Worm (Caenorhabditis elegans): ENCODE results near the gene idpp-6.

idpp-6 gene

DNA sequence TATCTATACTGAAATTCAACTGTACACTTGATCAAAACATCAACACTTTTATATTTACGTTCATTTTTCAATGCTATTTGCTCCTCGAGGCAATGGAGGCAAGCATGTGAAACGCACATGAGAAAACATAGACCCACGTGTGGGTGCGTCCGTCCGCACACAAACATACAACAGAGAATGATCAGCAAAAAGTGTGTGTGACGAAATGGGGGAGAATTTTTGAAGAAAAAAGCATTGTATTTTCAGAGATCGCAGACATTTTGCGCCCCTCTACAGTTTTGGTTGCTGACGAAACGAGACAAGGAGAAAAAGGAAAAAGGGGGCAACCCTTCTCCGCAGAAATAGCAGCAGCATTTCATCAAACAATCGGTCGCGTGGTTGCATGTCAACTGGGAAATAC, 32.8 kb upstream of the idpp-6 start:
- no peak for TF ChIP-seq ets-7 (tag; optimal IDR thresholded peaks at IDR 0.05)
- TF ChIP-seq pes-1 (GFP tag; IDR thresholded peaks at IDR 0.05): no peak
- TF ChIP-seq tra-4 (tag; optimal IDR thresholded peaks at IDR 0.05): no peak
- no peak for TF ChIP-seq hnd-1 (tag; optimal IDR thresholded peaks at IDR 0.05)
- no peak for TF ChIP-seq ama-1 (optimal IDR thresholded peaks at IDR 0.05)
- no peak for TF ChIP-seq B0310.2 (tag; optimal IDR thresholded peaks at IDR 0.05)
- TF ChIP-seq tbx-11 (GFP tag; IDR thresholded peaks at IDR 0.05): no peak
- no peak for TF ChIP-seq ceh-36 (tag; optimal IDR thresholded peaks at IDR 0.05)

DNA sequence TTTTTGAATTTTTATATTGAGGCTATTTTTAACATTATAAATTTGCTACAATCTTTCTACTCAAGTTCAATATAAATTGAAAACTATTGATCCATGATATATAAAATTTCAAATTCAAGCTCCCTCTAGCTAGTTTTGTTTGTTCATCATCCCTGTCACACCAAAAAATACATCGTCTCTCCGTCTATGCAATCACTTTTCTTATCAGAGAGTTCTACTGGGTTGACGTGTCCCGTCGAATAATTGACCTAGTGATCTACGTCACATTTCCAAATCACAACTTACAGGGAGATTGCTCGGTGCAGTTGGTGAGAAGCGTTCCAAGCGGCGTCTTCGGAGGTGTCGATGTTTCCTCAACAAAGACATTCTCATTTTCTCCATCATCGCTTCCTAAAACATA, 21.7 kb upstream of the idpp-6 start:
- TF ChIP-seq ama-1 (optimal IDR thresholded peaks at IDR 0.05) (no peak), hmg-4 (GFP tag; optimal IDR thresholded peaks at IDR 0.05) (no peak), F13C5.2 (tag; optimal IDR thresholded peaks at IDR 0.05) (no peak), tbx-37 (GFP tag; conservative IDR thresholded peaks at IDR 0.05) (no peak), flt-1 (GFP tag; IDR thresholded peaks at IDR 0.05) (no peak), ets-7 (tag; optimal IDR thresholded peaks at IDR 0.05) (no peak), pes-1 (GFP tag; IDR thresholded peaks at IDR 0.05) (no peak), aly-1 (tag; optimal IDR thresholded peaks at IDR 0.05) (no peak), ceh-36 (tag; optimal IDR thresholded peaks at IDR 0.05) (no peak)

DNA sequence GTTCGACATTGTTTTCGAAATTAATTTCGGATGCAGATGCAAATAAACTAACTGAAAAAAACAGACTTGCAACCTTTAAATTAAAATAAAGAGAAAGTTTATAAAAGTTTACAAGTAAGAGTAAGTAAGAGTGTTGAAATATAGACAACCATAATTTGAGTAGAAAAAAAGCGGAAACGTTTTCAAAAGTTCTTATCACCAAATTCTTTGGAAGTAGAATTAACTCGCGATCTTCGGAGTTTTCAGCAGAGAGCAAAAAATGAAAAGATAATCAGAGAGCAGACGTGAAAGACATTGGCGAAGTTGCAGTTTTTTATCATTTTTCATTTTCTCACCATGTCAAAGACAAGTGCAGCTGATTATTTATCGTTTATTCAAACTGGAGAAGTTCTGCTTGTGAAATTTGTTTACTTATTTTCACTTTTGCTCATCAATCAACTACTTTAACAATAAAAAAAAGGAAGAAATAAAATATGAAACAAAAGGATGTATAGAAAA, 21.2 kb upstream of the idpp-6 start, which contains the start of gene abts-4:
abts-4 (minus strand) TSS at position 51 of the 498 bp plus-strand sequence.
- TF ChIP-seq B0310.2 (tag; optimal IDR thresholded peaks at IDR 0.05) (no peak), F13C5.2 (tag; optimal IDR thresholded peaks at IDR 0.05) (no peak), scrt-1 (GFP tag; IDR thresholded peaks at IDR 0.05) (no peak), ceh-13 (GFP tag; optimal IDR thresholded peaks at IDR 0.05) (no peak), tra-4 (tag; optimal IDR thresholded peaks at IDR 0.05) (no peak), pes-1 (GFP tag; IDR thresholded peaks at IDR 0.05) (no peak), ets-7 (tag; optimal IDR thresholded peaks at IDR 0.05) (no peak), flt-1 (GFP tag; IDR thresholded peaks at IDR 0.05) (no peak), ama-1 (optimal IDR thresholded peaks at IDR 0.05) (no peak), tbx-37 (GFP tag; conservative IDR thresholded peaks at IDR 0.05) (no peak), hnd-1 (tag; optimal IDR thresholded peaks at IDR 0.05) (no peak), hmbx-1 (tag; optimal IDR thresholded peaks at IDR 0.05) (no peak), hmg-4 (GFP tag; optimal IDR thresholded peaks at IDR 0.05) (no peak), sea-1 (GFP tag; conservative IDR thresholded peaks at IDR 0.05) (no peak), tbx-11 (GFP tag; IDR thresholded peaks at IDR 0.05) (no peak), ceh-36 (tag; optimal IDR thresholded peaks at IDR 0.05) (no peak), aly-1 (tag; optimal IDR thresholded peaks at IDR 0.05) (no peak)

DNA sequence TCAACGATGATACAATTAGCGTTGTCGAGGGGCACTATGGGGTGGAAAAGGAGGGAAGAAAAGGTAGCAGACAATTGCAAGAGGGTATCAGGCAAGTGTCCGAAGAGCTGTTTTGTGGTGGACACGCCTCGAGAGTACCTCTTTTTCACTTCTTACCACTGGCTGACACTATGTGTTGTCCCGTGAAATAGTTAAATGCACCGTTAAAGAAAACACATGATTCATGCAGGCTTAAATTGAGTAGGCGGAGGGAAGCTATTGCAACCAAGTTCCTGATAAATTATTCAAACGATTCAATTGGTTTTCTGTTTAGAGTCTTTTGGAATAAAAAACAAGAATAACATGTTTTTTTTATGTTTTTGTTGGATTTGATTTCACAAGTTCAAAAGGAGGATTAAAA, 4.9 kb upstream of the idpp-6 start, which contains the start of gene irk-1:
irk-1 (minus strand) TSS at position 101 of the 400 bp plus-strand sequence.
- TF ChIP-seq ets-7 (tag; optimal IDR thresholded peaks at IDR 0.05): no peak
- TF ChIP-seq aly-1 (tag; optimal IDR thresholded peaks at IDR 0.05): no peak
- no peak for TF ChIP-seq F13C5.2 (tag; optimal IDR thresholded peaks at IDR 0.05)
- no peak for TF ChIP-seq tbx-37 (GFP tag; conservative IDR thresholded peaks at IDR 0.05)

DNA sequence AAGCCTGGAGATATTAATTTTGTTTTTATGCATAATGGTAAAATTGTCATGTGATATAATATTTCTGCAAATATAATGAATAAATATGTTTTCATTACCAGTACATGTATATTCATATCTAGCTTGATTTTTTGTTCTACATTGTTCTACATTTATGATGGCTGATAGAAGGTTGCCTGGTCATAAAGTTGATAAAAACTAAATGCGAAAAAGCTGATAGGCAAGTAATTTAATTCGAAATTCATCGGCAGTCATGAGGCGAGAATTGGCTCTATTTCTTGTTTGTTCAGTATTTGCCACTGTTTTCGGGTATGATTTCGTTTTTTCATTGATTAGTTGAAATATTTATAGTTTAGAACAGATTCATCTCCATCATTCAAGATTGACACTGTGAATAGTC, 1.2 kb downstream of the idpp-6 start, which contains the start of gene bgal-2:
bgal-2 (plus strand) TSS at position 231 of the 400 bp plus-strand sequence.
- TF ChIP-seq tbx-37 (GFP tag; conservative IDR thresholded peaks at IDR 0.05): no peak
- no peak for TF ChIP-seq ceh-36 (tag; optimal IDR thresholded peaks at IDR 0.05)
- TF ChIP-seq F13C5.2 (tag; optimal IDR thresholded peaks at IDR 0.05): no peak
- TF ChIP-seq hmg-4 (GFP tag; optimal IDR thresholded peaks at IDR 0.05): no peak
- TF ChIP-seq ceh-13 (GFP tag; optimal IDR thresholded peaks at IDR 0.05): no peak
- TF ChIP-seq pes-1 (GFP tag; IDR thresholded peaks at IDR 0.05): no peak
- no peak for TF ChIP-seq scrt-1 (GFP tag; IDR thresholded peaks at IDR 0.05)
- no peak for TF ChIP-seq tbx-11 (GFP tag; IDR thresholded peaks at IDR 0.05)

DNA sequence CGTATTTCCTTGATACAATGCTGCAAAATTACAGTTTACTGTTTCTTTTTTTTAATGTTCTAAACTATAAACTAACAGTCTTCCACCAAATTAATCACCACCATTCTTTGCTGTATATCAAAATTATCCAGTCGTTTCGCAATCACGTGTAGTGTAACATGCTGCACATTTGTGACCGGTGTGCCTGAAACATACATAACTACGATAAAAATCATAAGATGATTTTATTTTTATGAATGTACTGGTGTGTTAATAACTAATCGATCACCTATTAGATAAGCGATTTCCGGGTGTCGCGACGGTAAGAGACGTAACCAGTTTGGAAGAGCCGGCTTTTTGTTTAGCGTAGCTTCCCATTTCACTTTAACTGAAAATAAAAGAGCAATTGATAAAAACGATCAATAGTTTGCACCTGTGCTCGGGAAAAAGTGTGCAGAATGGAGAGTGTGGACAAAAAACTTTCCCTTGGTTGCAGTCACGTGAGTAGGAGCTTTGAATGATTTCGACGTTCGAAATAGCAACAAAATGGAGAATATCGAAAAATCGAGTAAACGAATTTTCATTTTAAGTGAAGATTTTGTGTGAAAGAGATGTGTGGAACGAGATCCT, 6.1 kb downstream of the idpp-6 start, which contains the start of gene sgca-1:
sgca-1 (minus strand) TSS at position 584 of the 609 bp plus-strand sequence.
- TF ChIP-seq scrt-1 (GFP tag; IDR thresholded peaks at IDR 0.05): no peak
- no peak for TF ChIP-seq flt-1 (GFP tag; IDR thresholded peaks at IDR 0.05)
- TF ChIP-seq ets-7 (tag; optimal IDR thresholded peaks at IDR 0.05): no peak
- no peak for TF ChIP-seq tbx-37 (GFP tag; conservative IDR thresholded peaks at IDR 0.05)
- no peak for TF ChIP-seq F13C5.2 (tag; optimal IDR thresholded peaks at IDR 0.05)
- TF ChIP-seq ceh-36 (tag; optimal IDR thresholded peaks at IDR 0.05): no peak
- no peak for TF ChIP-seq ceh-13 (GFP tag; optimal IDR thresholded peaks at IDR 0.05)
- no peak for TF ChIP-seq ama-1 (optimal IDR thresholded peaks at IDR 0.05)
- TF ChIP-seq hmg-4 (GFP tag; optimal IDR thresholded peaks at IDR 0.05): no peak
- no peak for TF ChIP-seq tra-4 (tag; optimal IDR thresholded peaks at IDR 0.05)
- TF ChIP-seq hnd-1 (tag; optimal IDR thresholded peaks at IDR 0.05): no peak
- TF ChIP-seq pes-1 (GFP tag; IDR thresholded peaks at IDR 0.05): no peak
- no peak for TF ChIP-seq sea-1 (GFP tag; conservative IDR thresholded peaks at IDR 0.05)

DNA sequence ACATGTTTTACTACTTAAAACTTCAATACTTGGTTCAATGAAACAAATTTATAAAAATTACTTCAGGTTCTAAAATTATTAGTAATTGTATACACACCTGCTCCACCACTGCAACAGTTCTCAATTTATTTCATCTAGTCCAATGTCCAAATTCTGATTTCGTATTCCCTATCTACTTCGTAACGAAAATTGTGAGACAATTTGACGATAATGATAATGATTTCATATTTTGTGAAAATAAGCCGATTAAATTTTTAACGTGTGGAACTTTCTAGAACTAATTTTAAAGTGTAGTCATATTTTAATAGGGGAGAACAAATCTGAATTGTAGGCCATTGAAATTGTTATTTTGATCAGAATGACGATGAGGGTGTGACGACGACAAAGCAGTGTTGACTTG, 7.5 kb downstream of the idpp-6 start:
- TF ChIP-seq ceh-36 (tag; optimal IDR thresholded peaks at IDR 0.05) (no peak), B0310.2 (tag; optimal IDR thresholded peaks at IDR 0.05) (no peak), hmg-4 (GFP tag; optimal IDR thresholded peaks at IDR 0.05) (no peak), hnd-1 (tag; optimal IDR thresholded peaks at IDR 0.05) (no peak), tra-4 (tag; optimal IDR thresholded peaks at IDR 0.05) (no peak), scrt-1 (GFP tag; IDR thresholded peaks at IDR 0.05) (no peak), flt-1 (GFP tag; IDR thresholded peaks at IDR 0.05) (no peak), ets-7 (tag; optimal IDR thresholded peaks at IDR 0.05) (no peak), hmbx-1 (tag; optimal IDR thresholded peaks at IDR 0.05) (no peak), ceh-13 (GFP tag; optimal IDR thresholded peaks at IDR 0.05) (no peak), aly-1 (tag; optimal IDR thresholded peaks at IDR 0.05) (no peak), sea-1 (GFP tag; conservative IDR thresholded peaks at IDR 0.05) (no peak), ama-1 (optimal IDR thresholded peaks at IDR 0.05) (no peak), pes-1 (GFP tag; IDR thresholded peaks at IDR 0.05) (no peak), tbx-37 (GFP tag; conservative IDR thresholded peaks at IDR 0.05) (no peak), F13C5.2 (tag; optimal IDR thresholded peaks at IDR 0.05) (no peak), tbx-11 (GFP tag; IDR thresholded peaks at IDR 0.05) (no peak)

Data from whole organism, early embryonic.